Fruit fly (Drosophila melanogaster) whole organism, embryonic: ENCODE data around the gene CG8379.

Experiments used
- Antp ChIP-seq: fragments of 200-800 bp; sonication (Bioruptor generic); optimal IDR thresholded peaks from 3 replicates; lab custom pipeline; 2016; ENCODE audit warnings: missing biosample characterization, missing genetic modification characterization
- Atf-2 ChIP-seq: fragments of 200-800 bp; sonication (Bioruptor generic); optimal IDR thresholded peaks from 2 replicates; lab custom pipeline; 2016; ENCODE audit warnings: missing biosample characterization, missing genetic modification characterization
- BEAF-32 ChIP-seq: fragments of 200-800 bp; sonication (Bioruptor generic); optimal IDR thresholded peaks from 3 replicates; lab custom pipeline; 2017; ENCODE audit warnings: missing biosample characterization, missing genetic modification characterization, mild to moderate bottlenecking, moderate library complexity, missing genetic modification reagents
- Blimp-1 ChIP-seq: fragments of 200-800 bp; sonication (Bioruptor generic); optimal IDR thresholded peaks from 3 replicates; lab custom pipeline; 2018; ENCODE audit warnings: missing biosample characterization, missing genetic modification characterization, mild to moderate bottlenecking, moderate library complexity, missing genetic modification reagents
- CG10565 ChIP-seq: fragments of 200-800 bp; sonication (Bioruptor generic); optimal IDR thresholded peaks from 3 replicates; lab custom pipeline; 2016; ENCODE audit warnings: missing biosample characterization, mild to moderate bottlenecking, missing genetic modification characterization
- CG11247 ChIP-seq: fragments of 200-800 bp; sonication (Bioruptor generic); IDR thresholded peaks from 2 replicates; pipeline ENCODE4 v1.3.6; 2022; ENCODE audit warnings: missing biosample characterization, missing genetic modification characterization
- CG11696 ChIP-seq: fragments of 200-800 bp; sonication (Bioruptor generic); IDR thresholded peaks from 2 replicates; pipeline ENCODE4 v1.3.6; 2022; ENCODE audit warnings: missing biosample characterization, missing genetic modification characterization
- CG1233 ChIP-seq: fragments of 200-800 bp; sonication (Bioruptor generic); optimal IDR thresholded peaks from 4 replicates; lab custom pipeline; 2018; ENCODE audit warnings: missing biosample characterization, mild to moderate bottlenecking, missing genetic modification characterization
- CG12744 ChIP-seq: fragments of 200-800 bp; sonication (Bioruptor generic); optimal IDR thresholded peaks from 2 replicates; lab custom pipeline; 2016; ENCODE audit warnings: missing biosample characterization, missing genetic modification characterization
- CG13624 ChIP-seq: fragments of 200-800 bp; sonication (Bioruptor generic); optimal IDR thresholded peaks from 2 replicates; lab custom pipeline; 2016; ENCODE audit warnings: missing biosample characterization, missing genetic modification characterization
- CG1647 ChIP-seq: fragments of 200-800 bp; sonication (Bioruptor generic); optimal IDR thresholded peaks from 3 replicates; lab custom pipeline; 2016; ENCODE audit warnings: missing biosample characterization, missing genetic modification characterization
- CG17328 ChIP-seq: fragments of 200-800 bp; sonication (Bioruptor generic); IDR thresholded peaks from 2 replicates; pipeline ENCODE4 v1.3.6; 2022; ENCODE audit warnings: missing biosample characterization, missing genetic modification characterization
- CG17359 ChIP-seq: fragments of 200-800 bp; sonication (Bioruptor generic); optimal IDR thresholded peaks from 3 replicates; lab custom pipeline; 2018; ENCODE audit warnings: missing biosample characterization, mild to moderate bottlenecking, missing genetic modification characterization, moderate library complexity
- CG1792 ChIP-seq: fragments of 200-800 bp; sonication (Bioruptor generic); optimal IDR thresholded peaks from 2 replicates; lab custom pipeline; 2016; ENCODE audit warnings: missing biosample characterization, missing genetic modification characterization
- CG18476 ChIP-seq: fragments of 200-800 bp; sonication (Bioruptor generic); optimal IDR thresholded peaks from 2 replicates; lab custom pipeline; 2016; ENCODE audit warnings: missing biosample characterization, mild to moderate bottlenecking, missing genetic modification characterization
- CG2889 ChIP-seq: fragments of 200-800 bp; sonication (Bioruptor generic); IDR thresholded peaks from 3 replicates; pipeline ENCODE4 v1.3.6; 2022; ENCODE audit warnings: missing biosample characterization, missing genetic modification characterization
- CG4404 ChIP-seq: fragments of 200-800 bp; sonication (Bioruptor generic); IDR thresholded peaks from 2 replicates; pipeline ENCODE4 v1.3.6; 2022; ENCODE audit warnings: missing biosample characterization, missing genetic modification characterization
- CG6175 ChIP-seq: fragments of 200-800 bp; sonication (Bioruptor generic); IDR thresholded peaks from 3 replicates; pipeline ENCODE4 v1.3.6; 2022; ENCODE audit warnings: missing biosample characterization, missing genetic modification characterization
- CG7271 ChIP-seq: fragments of 200-800 bp; sonication (Bioruptor generic); optimal IDR thresholded peaks from 2 replicates; lab custom pipeline; 2018; ENCODE audit warnings: missing biosample characterization, mild to moderate bottlenecking, missing genetic modification characterization, moderate library complexity
- CG7372 ChIP-seq: fragments of 200-800 bp; sonication (Bioruptor generic); IDR thresholded peaks from 2 replicates; pipeline ENCODE4 v1.3.6; 2022; ENCODE audit warnings: missing biosample characterization, missing genetic modification characterization
- CG7745 ChIP-seq: fragments of 200-800 bp; sonication (Bioruptor generic); optimal IDR thresholded peaks from 2 replicates; lab custom pipeline; 2018; ENCODE audit warnings: missing biosample characterization, mild to moderate bottlenecking, missing genetic modification characterization, moderate library complexity
- CG8388 ChIP-seq: fragments of 200-800 bp; sonication (Bioruptor generic); optimal IDR thresholded peaks from 2 replicates; lab custom pipeline; 2019; ENCODE audit warnings: missing biosample characterization, mild to moderate bottlenecking, missing genetic modification characterization, moderate library complexity
- CG8924 ChIP-seq: fragments of 200-800 bp; optimal IDR thresholded peaks from 3 replicates; lab custom pipeline; 2019; ENCODE audit warnings: missing biosample characterization, mild to moderate bottlenecking, missing genetic modification characterization, moderate library complexity
- Dek ChIP-seq: fragments of 200-800 bp; sonication (Bioruptor generic); optimal IDR thresholded peaks from 3 replicates; lab custom pipeline; 2019; ENCODE audit warnings: missing biosample characterization, mild to moderate bottlenecking, missing genetic modification characterization, moderate library complexity
- Drgx ChIP-seq: fragments of 200-800 bp; sonication (Bioruptor generic); IDR thresholded peaks from 2 replicates; pipeline ENCODE4 v1.3.6; 2022; ENCODE audit warnings: missing biosample characterization, missing genetic modification characterization
- ERR ChIP-seq: fragments of 200-800 bp; sonication (Bioruptor generic); optimal IDR thresholded peaks from 2 replicates; lab custom pipeline; 2016; ENCODE audit warnings: missing biosample characterization, missing genetic modification characterization
- H2.0 ChIP-seq: fragments of 200-800 bp; sonication (Bioruptor generic); IDR thresholded peaks from 2 replicates; pipeline ENCODE4 v1.3.6; 2022; ENCODE audit warnings: missing biosample characterization, missing genetic modification characterization
- HLH3B ChIP-seq: fragments of 200-800 bp; sonication (Bioruptor generic); IDR thresholded peaks from 2 replicates; pipeline ENCODE4 v1.3.6; 2022; ENCODE audit warnings: missing biosample characterization, missing genetic modification characterization
- Hmx ChIP-seq: fragments of 200-800 bp; sonication (Bioruptor generic); optimal IDR thresholded peaks from 2 replicates; lab custom pipeline; 2016; ENCODE audit warnings: missing biosample characterization, missing genetic modification characterization
- Lhr ChIP-seq: fragments of 200-800 bp; sonication (Bioruptor generic); optimal IDR thresholded peaks from 3 replicates; lab custom pipeline; 2017; ENCODE audit warnings: mild to moderate bottlenecking, missing biosample characterization, missing genetic modification reagents, missing genetic modification characterization
- NFAT ChIP-seq: fragments of 200-800 bp; sonication (Bioruptor generic); IDR thresholded peaks from 2 replicates; pipeline ENCODE4 v1.3.6; 2022; ENCODE audit warnings: missing biosample characterization, missing genetic modification characterization
- Scr ChIP-seq: fragments of 200-800 bp; sonication (Bioruptor generic); IDR thresholded peaks from 2 replicates; pipeline ENCODE4 v1.3.6; 2022; ENCODE audit warnings: missing biosample characterization, missing genetic modification characterization; ENCODE audit not compliant: partially characterized antibody
- Six4 ChIP-seq: fragments of 200-800 bp; sonication (Bioruptor generic); optimal IDR thresholded peaks from 2 replicates; lab custom pipeline; 2016; ENCODE audit warnings: missing biosample characterization, missing genetic modification characterization
- Vsx1 ChIP-seq: fragments of 200-800 bp; sonication (Bioruptor generic); optimal IDR thresholded peaks from 2 replicates; lab custom pipeline; 2017; ENCODE audit warnings: missing biosample characterization, mild to moderate bottlenecking, missing genetic modification characterization, missing genetic modification reagents
- Xrp1 ChIP-seq: fragments of 200-800 bp; sonication (Bioruptor generic); IDR thresholded peaks from 2 replicates; pipeline ENCODE4 v1.3.6; 2022; ENCODE audit warnings: missing biosample characterization, missing genetic modification characterization
- YL-1 ChIP-seq: fragments of 200-800 bp; sonication (Bioruptor generic); optimal IDR thresholded peaks from 3 replicates; lab custom pipeline; 2017; ENCODE audit warnings: missing biosample characterization, mild to moderate bottlenecking, missing genetic modification characterization
- ab ChIP-seq: fragments of 200-800 bp; sonication (Bioruptor generic); optimal IDR thresholded peaks from 2 replicates; lab custom pipeline; 2016; ENCODE audit warnings: missing biosample characterization, missing genetic modification characterization
- ash1 ChIP-seq: fragments of 200-800 bp; sonication (Bioruptor generic); optimal IDR thresholded peaks from 2 replicates; lab custom pipeline; 2018; ENCODE audit warnings: missing biosample characterization, mild to moderate bottlenecking, missing genetic modification characterization
- ato ChIP-seq: fragments of 200-800 bp; sonication (Bioruptor generic); IDR thresholded peaks from 2 replicates; pipeline ENCODE4 v1.3.6; 2022; ENCODE audit warnings: missing biosample characterization, missing genetic modification characterization; ENCODE audit not compliant: partially characterized antibody
- bab2 ChIP-seq: fragments of 200-800 bp; sonication (Bioruptor generic); optimal IDR thresholded peaks from 2 replicates; lab custom pipeline; 2016; ENCODE audit warnings: missing biosample characterization, missing genetic modification characterization
- br ChIP-seq: fragments of >200 bp; optimal IDR thresholded peaks from 2 replicates; lab custom pipeline; 2017
- cwo ChIP-seq: fragments of 200-800 bp; sonication (Bioruptor generic); optimal IDR thresholded peaks from 3 replicates; lab custom pipeline; 2017; ENCODE audit warnings: missing biosample characterization, missing genetic modification characterization, mild to moderate bottlenecking, moderate library complexity, missing genetic modification reagents
- ems ChIP-seq: fragments of 200-800 bp; sonication (Bioruptor generic); optimal IDR thresholded peaks from 3 replicates; lab custom pipeline; 2016; ENCODE audit warnings: missing biosample characterization, missing genetic modification characterization
- h ChIP-seq: fragments of >200 bp; optimal IDR thresholded peaks from 2 replicates; lab custom pipeline; 2017
- hb ChIP-seq: fragments of 200-800 bp; sonication (Bioruptor generic); IDR thresholded peaks from 3 replicates; pipeline ENCODE4 v1.3.6; 2022; ENCODE audit warnings: missing biosample characterization, missing genetic modification characterization; ENCODE audit not compliant: partially characterized antibody
- jigr1 ChIP-seq: fragments of 200-800 bp; sonication (Bioruptor generic); IDR thresholded peaks from 3 replicates; pipeline ENCODE4 v1.3.6; 2022; ENCODE audit warnings: missing biosample characterization, missing genetic modification characterization
- lov ChIP-seq, 2 experiments: fragments of 200-800 bp in 1 of 2; fragments of >200 bp in 1 of 2; sonication (Bioruptor generic) in 1 of 2; IDR thresholded peaks in 1 of 2; optimal IDR thresholded peaks in 1 of 2; 2 replicates in 1 of 2; 3 replicates in 1 of 2; pipeline versions ENCODE4 v1.3.6 to Lab custom; 2017 to 2022; ENCODE audit warnings: missing biosample characterization in 1 of 2, missing genetic modification characterization in 1 of 2
- mirr ChIP-seq: fragments of 200-800 bp; sonication (Bioruptor generic); optimal IDR thresholded peaks from 3 replicates; lab custom pipeline; 2018; ENCODE audit warnings: missing biosample characterization, mild to moderate bottlenecking, missing genetic modification characterization
- rib ChIP-seq: fragments of 200-800 bp; sonication (Bioruptor generic); IDR thresholded peaks from 2 replicates; pipeline ENCODE4 v1.3.6; 2022; ENCODE audit warnings: missing biosample characterization, missing genetic modification characterization
- sob ChIP-seq: fragments of 200-800 bp; sonication (Bioruptor generic); IDR thresholded peaks from 2 replicates; pipeline ENCODE4 v1.3.6; 2022; ENCODE audit warnings: missing biosample characterization, missing genetic modification characterization
- tx ChIP-seq: fragments of 200-800 bp; sonication (Bioruptor generic); optimal IDR thresholded peaks from 2 replicates; lab custom pipeline; 2016; ENCODE audit warnings: missing biosample characterization, missing genetic modification characterization
- yki ChIP-seq: fragments of >200 bp; optimal IDR thresholded peaks from 3 replicates; lab custom pipeline; 2018

Gene CG8379

dm6 chr3R:8784788-8785187 is 39.4 kb upstream of the CG8379 start (continued):
- no peak for TF ChIP-seq Blimp-1 (GFP tag; lab: Kevin White, UChicago)
- no peak for TF ChIP-seq CG7745 (tag; lab: Kevin White, UChicago)
- TF ChIP-seq CG6175: no peak
- peak; percentile 25; the same call in 1 of the 2 replicates for TF ChIP-seq CG7372 (GFP tag; lab: Robert Waterston, UW)
- TF ChIP-seq mirr (GFP tag; lab: Kevin White, UChicago): no peak
- TF ChIP-seq jigr1 (GFP tag; lab: Robert Waterston, UW): no peak
- TF ChIP-seq ERR: no peak
- no peak for TF ChIP-seq CG8924 (tag; lab: Kevin White, UChicago)
- TF ChIP-seq CG1792: no peak
- TF ChIP-seq CG2889 (GFP tag; lab: Robert Waterston, UW): no peak
- TF ChIP-seq Lhr: no peak
- TF ChIP-seq lov (optimal IDR thresholded peaks at IDR 0.05; lab: Kevin White, UChicago): no peak
- TF ChIP-seq lov (GFP tag; IDR thresholded peaks at IDR 0.05; lab: Robert Waterston, UW): no peak
- TF ChIP-seq Dek: no peak
- no peak for TF ChIP-seq Scr (GFP tag; lab: Robert Waterston, UW)
- TF ChIP-seq Vsx1 (GFP tag; lab: Kevin White, UChicago): no peak
- TF ChIP-seq CG11247: peak; percentile 57; the same call in 1 of the 2 replicates
- TF ChIP-seq NFAT (GFP tag; lab: Robert Waterston, UW): peak; percentile 52; the same call in 1 of the 2 replicates
- no peak for TF ChIP-seq h (lab: Kevin White, UChicago)
- 0 out of 2 replicates have a peak, but pooled peaks have one; percentile 9 for TF ChIP-seq CG11696
- TF ChIP-seq bab2 (GFP tag; lab: Kevin White, UChicago): no peak
- TF ChIP-seq H2.0 (GFP tag; lab: Robert Waterston, UW): peak; percentile 55
- TF ChIP-seq Antp (GFP tag; lab: Kevin White, UChicago): peak; percentile 30
- peak; percentile 44; the same call in 1 of the 2 replicates for TF ChIP-seq CG17328 (GFP tag; lab: Robert Waterston, UW)
- no peak for TF ChIP-seq CG13624 (GFP tag; lab: Kevin White, UChicago)
- TF ChIP-seq br: no peak
- peak; percentile 11 for TF ChIP-seq CG1233 (GFP tag; lab: Kevin White, UChicago)
- no peak for TF ChIP-seq CG17359 (tag; lab: Kevin White, UChicago)
- no peak for TF ChIP-seq ash1 (GFP tag; lab: Kevin White, UChicago)
- TF ChIP-seq CG10565 (GFP tag; lab: Kevin White, UChicago): no peak
- TF ChIP-seq CG1647 (GFP tag; lab: Kevin White, UChicago): no peak
- TF ChIP-seq ato (GFP tag; lab: Robert Waterston, UW): no peak
- TF ChIP-seq ab: no peak
- TF ChIP-seq cwo (GFP tag; lab: Kevin White, UChicago): no peak
- peak; percentile 41 for TF ChIP-seq tx (GFP tag; lab: Kevin White, UChicago)
- 0 out of 2 replicates have a peak, but pooled peaks have one; percentile 18 for TF ChIP-seq CG4404 (GFP tag; lab: Robert Waterston, UW)
- TF ChIP-seq Drgx (GFP tag; lab: Robert Waterston, UW): peak; percentile 76
- TF ChIP-seq rib: no peak
- no peak for TF ChIP-seq CG7271
- no peak for TF ChIP-seq BEAF-32
- TF ChIP-seq hb (GFP tag; lab: Robert Waterston, UW): no peak
- TF ChIP-seq yki (lab: Kevin White, UChicago): no peak
- no peak for TF ChIP-seq CG8388 (GFP tag; lab: Kevin White, UChicago)
- TF ChIP-seq Xrp1 (GFP tag; lab: Robert Waterston, UW): peak; percentile 66
- peak; percentile 1 for TF ChIP-seq ems (GFP tag; lab: Kevin White, UChicago)
- no peak for TF ChIP-seq Atf-2 (GFP tag; lab: Kevin White, UChicago)
- no peak for TF ChIP-seq Hmx (GFP tag; lab: Kevin White, UChicago)
- TF ChIP-seq Six4 (GFP tag; lab: Kevin White, UChicago): no peak
- TF ChIP-seq CG18476 (GFP tag; lab: Kevin White, UChicago): peak; percentile 3
- TF ChIP-seq CG12744 (GFP tag; lab: Kevin White, UChicago): no peak
- TF ChIP-seq YL-1 (GFP tag; lab: Kevin White, UChicago): no peak
- TF ChIP-seq sob (GFP tag; lab: Robert Waterston, UW): peak; percentile 64
- TF ChIP-seq HLH3B (GFP tag; lab: Robert Waterston, UW): peak; percentile 74
